Worm (Caenorhabditis elegans): ENCODE measurements around the gene anoh-1.
A peak's percentile ranks its signal among the peaks of the same experiment; 100 is the strongest.

- TF ChIP-seq efl-1 (optimal IDR thresholded peaks at IDR 0.05) (peak; percentile 39 to 57), efl-1 (GFP tag; optimal IDR thresholded peaks at IDR 0.05 in 1 of 2) (peak; percentile 41 to 91), aly-2 (tag; optimal IDR thresholded peaks at IDR 0.05) (no peak), lsy-2 (tag; optimal IDR thresholded peaks at IDR 0.05) (peak in 1 of 2 experiments; percentile 16), swsn-7 (tag; optimal IDR thresholded peaks at IDR 0.05) (no peak), pag-3 (tag; optimal IDR thresholded peaks at IDR 0.05; ENCODE audit: borderline replicate concordance, insufficient read depth) (no peak), nhr-47 (tag; optimal IDR thresholded peaks at IDR 0.05) (no peak), isw-1 (GFP tag; IDR thresholded peaks at IDR 0.05) (no peak)
These were observed 12.4 kb downstream of the anoh-1 start for ce11 chrIII:13258752-13259151.
